Worm (Caenorhabditis elegans) whole organism, L1 larva: ENCODE measurements around the gene fbxa-43.

Experiments
- Y116A8C.19 ChIP-seq: sonication (generic microtip); optimal IDR thresholded peaks from 2 replicates; lab custom pipeline; 2016; ENCODE audit warnings: missing compliant biosample characterization, missing genetic modification characterization, borderline replicate concordance
- elt-3 ChIP-seq, 6 experiments: fragments of 150-350 bp in 1 of 6; sonication (generic microtip); optimal IDR thresholded peaks; 2 replicates each; lab custom pipeline; 2017 to 2018; ENCODE audit warnings: missing biosample characterization in 6 of 6, missing genetic modification characterization in 6 of 6, inconsistent platforms in 1 of 6
- ets-5 ChIP-seq: fragments of 200-800 bp; sonication (Bioruptor generic); IDR thresholded peaks from 2 replicates; pipeline ENCODE4 v1.3.6; 2022; ENCODE audit warnings: missing genetic modification characterization, missing compliant biosample characterization
- fkh-4 ChIP-seq: sonication (generic microtip); optimal IDR thresholded peaks from 2 replicates; lab custom pipeline; 2016; ENCODE audit warnings: missing compliant biosample characterization, missing genetic modification characterization, borderline replicate concordance
- fkh-8 ChIP-seq: sonication (generic microtip); optimal IDR thresholded peaks from 2 replicates; lab custom pipeline; 2016; ENCODE audit warnings: mild to moderate bottlenecking, missing genetic modification characterization, missing compliant biosample characterization
- nhr-12 ChIP-seq: sonication (generic microtip); optimal IDR thresholded peaks from 2 replicates; lab custom pipeline; 2017; ENCODE audit warnings: missing biosample characterization, missing genetic modification characterization
- pag-3 ChIP-seq: sonication (generic microtip); optimal IDR thresholded peaks from 2 replicates; lab custom pipeline; 2017; ENCODE audit warnings: missing genetic modification characterization, mild to moderate bottlenecking, missing compliant biosample characterization, antibody characterized with exemption, borderline replicate concordance; ENCODE audit not compliant: insufficient read depth
- snpc-4 ChIP-seq: fragments of 150-350 bp; optimal IDR thresholded peaks from 2 replicates; lab custom pipeline; 2014; ENCODE audit warnings: missing biosample characterization, missing genetic modification characterization
- unc-98 ChIP-seq: fragments of 200-800 bp; sonication (Bioruptor generic); IDR thresholded peaks from 2 replicates; pipeline ENCODE4 v1.3.6; 2022; ENCODE audit warnings: missing genetic modification characterization, missing compliant biosample characterization
- ztf-4 ChIP-seq: fragments of 150-350 bp; optimal IDR thresholded peaks from 2 replicates; lab custom pipeline; 2014; ENCODE audit warnings: missing biosample characterization, missing genetic modification characterization

- TF ChIP-seq elt-3 (tag; optimal IDR thresholded peaks at IDR 0.05; lab: Kevin White, UChicago) (no peak), nhr-12 (tag; lab: Kevin White, UChicago) (no peak), unc-98 (GFP tag; lab: Robert Waterston, UW) (no peak), fkh-8 (tag; lab: Kevin White, UChicago) (no peak), ets-5 (GFP tag; lab: Robert Waterston, UW) (no peak), pag-3 (tag; lab: Kevin White, UChicago) (no peak), fkh-4 (no peak), Y116A8C.19 (tag; lab: Kevin White, UChicago) (no peak), ztf-4 (tag; lab: Kevin White, UChicago) (no peak), snpc-4 (tag; lab: Kevin White, UChicago) (no peak)
These were observed 31.4 kb downstream of the fbxa-43 start, which contains the start of gene fbxa-62 for ce11 chrIII:2227407-2227806.
